Worm (Caenorhabditis elegans) whole organism, L4/young adult: ENCODE results near the gene dsl-7.

Experiments
- W03F9.2 ChIP-seq: fragments of 150-350 bp; optimal IDR thresholded peaks from 2 replicates; lab custom pipeline; 2014; ENCODE audit warnings: missing biosample characterization, missing genetic modification characterization
- him-1 ChIP-seq: sonication (generic microtip); optimal IDR thresholded peaks from 2 replicates; lab custom pipeline; 2016; ENCODE audit warnings: missing genotype, missing genetic modification reagents, missing genetic modification characterization, missing compliant biosample characterization

- TF ChIP-seq him-1 (tag; lab: Kevin White, UChicago) (no peak), W03F9.2 (no peak)
These were observed 27.1 kb downstream of the dsl-7 start for ce11 chrV:13020014-13020413.
